Fruit fly (Drosophila melanogaster): ENCODE measurements around the gene CG31142.

- TF ChIP-seq rn (GFP tag; IDR thresholded peaks at IDR 0.05) (no peak), CG12605 (GFP tag; IDR thresholded peaks at IDR 0.05) (no peak), Pif1A (GFP tag; optimal IDR thresholded peaks at IDR 0.05) (no peak), CG13204 (GFP tag; optimal IDR thresholded peaks at IDR 0.05) (no peak), CG8159 (tag; optimal IDR thresholded peaks at IDR 0.05) (no peak), CG10348 (GFP tag; IDR thresholded peaks at IDR 0.05) (no peak), CG8301 (tag; optimal IDR thresholded peaks at IDR 0.05) (no peak), CG34367 (tag; optimal IDR thresholded peaks at IDR 0.05) (no peak), CG32121 (GFP tag; IDR thresholded peaks at IDR 0.05) (0 out of 2 replicates have a peak, but pooled peaks have one; percentile 22), CG4496 (GFP tag; IDR thresholded peaks at IDR 0.05) (peak; percentile 10; the same call in 1 of the 3 replicates), gl (tag; optimal IDR thresholded peaks at IDR 0.05) (no peak), EcR (GFP tag; optimal IDR thresholded peaks at IDR 0.05) (no peak), Pif1B (GFP tag; optimal IDR thresholded peaks at IDR 0.05) (no peak)
These were observed 42.2 kb downstream of the CG31142 start for dm6 chr3R:23971208-23971607.

All from whole organism, pupa.